Worm (Caenorhabditis elegans) whole organism, L4 larva: ENCODE data around the gene best-19.
A peak's percentile ranks its signal among the peaks of the same experiment; 100 is the strongest.

Source experiments
- F49E8.2 ChIP-seq: sonication (generic microtip); optimal IDR thresholded peaks from 2 replicates; lab custom pipeline; 2016; ENCODE audit warnings: missing compliant biosample characterization, mild to moderate bottlenecking, missing genetic modification characterization, borderline replicate concordance
- R02D3.7 ChIP-seq: fragments of 150-350 bp; sonication (generic microtip); optimal IDR thresholded peaks from 3 replicates; lab custom pipeline; 2014; ENCODE audit warnings: missing biosample characterization, missing genetic modification characterization
- T26A8.4 ChIP-seq: fragments of 200-800 bp; sonication (Bioruptor generic); IDR thresholded peaks from 2 replicates; pipeline ENCODE4 v1.3.6; 2022; ENCODE audit warnings: missing genetic modification characterization, missing compliant biosample characterization
- Y105C5A.15 ChIP-seq: fragments of 200-800 bp; sonication (Bioruptor generic); IDR thresholded peaks from 2 replicates; pipeline ENCODE4 v1.3.6; 2022; ENCODE audit warnings: missing genetic modification characterization, missing compliant biosample characterization
- Y5F2A.4 ChIP-seq: fragments of 200-800 bp; sonication (Bioruptor generic); optimal IDR thresholded peaks from 2 replicates; lab custom pipeline; 2018; ENCODE audit warnings: mild to moderate bottlenecking, missing genetic modification characterization, missing compliant biosample characterization
- ZK337.2 ChIP-seq: fragments of 200-800 bp; sonication (Bioruptor generic); IDR thresholded peaks from 2 replicates; pipeline ENCODE4 v1.3.6; 2022; ENCODE audit warnings: missing genetic modification reagents, missing genetic modification characterization, missing compliant biosample characterization
- aha-1 ChIP-seq: fragments of 150-350 bp; peaks from one replicate; lab custom pipeline; 2014; ENCODE audit warnings: missing biosample characterization, missing genetic modification characterization
- aly-2 ChIP-seq: sonication (generic microtip); optimal IDR thresholded peaks from 2 replicates; lab custom pipeline; 2018; ENCODE audit warnings: missing biosample characterization, missing genetic modification characterization
- arid-1 ChIP-seq: fragments of 200-800 bp; sonication (Bioruptor generic); conservative IDR thresholded peaks from 2 replicates; pipeline ENCODE4 v1.3.6; 2022; ENCODE audit warnings: missing genetic modification reagents, missing genetic modification characterization, missing compliant biosample characterization
- ceh-28 ChIP-seq: fragments of 150-350 bp; optimal IDR thresholded peaks from 2 replicates; lab custom pipeline; 2014; ENCODE audit warnings: missing biosample characterization, missing genetic modification reagents, missing genetic modification characterization
- ceh-62 ChIP-seq: sonication (generic microtip); optimal IDR thresholded peaks from 2 replicates; lab custom pipeline; 2017; ENCODE audit warnings: missing biosample characterization, missing genetic modification characterization
- ceh-82 ChIP-seq: sonication (generic microtip); optimal IDR thresholded peaks from 2 replicates; lab custom pipeline; 2017; ENCODE audit warnings: missing biosample characterization, missing genetic modification characterization
- cey-2 ChIP-seq: sonication (generic microtip); optimal IDR thresholded peaks from 3 replicates; lab custom pipeline; 2017; ENCODE audit warnings: missing genetic modification characterization, mild to moderate bottlenecking, missing compliant biosample characterization, antibody characterized with exemption, borderline replicate concordance; ENCODE audit not compliant: insufficient read depth
- daf-19 ChIP-seq: fragments of 200-800 bp; sonication (Bioruptor generic); conservative IDR thresholded peaks from 2 replicates; pipeline ENCODE4 v1.3.6; 2022; ENCODE audit warnings: missing genetic modification characterization, missing compliant biosample characterization
- dmd-6 ChIP-seq: fragments of 200-800 bp; sonication (Bioruptor generic); IDR thresholded peaks from 2 replicates; pipeline ENCODE4 v1.3.6; 2022; ENCODE audit warnings: missing genetic modification reagents, missing genetic modification characterization, missing compliant biosample characterization
- dpl-1 ChIP-seq: fragments of 150-350 bp; optimal IDR thresholded peaks from 2 replicates; lab custom pipeline; 2014; ENCODE audit warnings: missing biosample characterization, missing genetic modification reagents, missing genetic modification characterization
- dve-1 ChIP-seq: sonication (generic microtip); optimal IDR thresholded peaks from 2 replicates; lab custom pipeline; 2017; ENCODE audit warnings: antibody characterized with exemption, mild to moderate bottlenecking, missing genetic modification characterization, missing compliant biosample characterization; ENCODE audit not compliant: insufficient read depth
- egl-27 ChIP-seq: sonication (generic microtip); optimal IDR thresholded peaks from 3 replicates; lab custom pipeline; 2017; ENCODE audit warnings: missing biosample characterization, missing genetic modification reagents, missing genetic modification characterization
- fos-1 ChIP-seq: fragments of 150-350 bp; optimal IDR thresholded peaks from 2 replicates; lab custom pipeline; 2014; ENCODE audit warnings: missing biosample characterization, missing genetic modification characterization
- hif-1 ChIP-seq, 2 experiments: sonication (generic microtip); optimal IDR thresholded peaks; 2 replicates each; lab custom pipeline; 2016 to 2017; ENCODE audit warnings: missing compliant biosample characterization in 2 of 2, missing genetic modification characterization in 2 of 2, missing genetic modification reagents in 2 of 2, missing genotype in 2 of 2, mild to moderate bottlenecking in 1 of 2
- hlh-11 ChIP-seq: fragments of 200-800 bp; sonication (Bioruptor generic); optimal IDR thresholded peaks from 2 replicates; lab custom pipeline; 2018; ENCODE audit warnings: mild to moderate bottlenecking, missing genetic modification characterization, missing compliant biosample characterization
- hlh-30 ChIP-seq: sonication (generic microtip); optimal IDR thresholded peaks from 2 replicates; lab custom pipeline; 2017; ENCODE audit warnings: antibody characterized with exemption, mild to moderate bottlenecking, missing genetic modification characterization, missing compliant biosample characterization; ENCODE audit not compliant: insufficient read depth
- lsy-2 ChIP-seq, 2 experiments: fragments of 150-350 bp in 1 of 2; sonication (generic microtip) in 1 of 2; optimal IDR thresholded peaks; 2 replicates each; lab custom pipeline; 2014 to 2017; ENCODE audit warnings: missing biosample characterization in 2 of 2, missing genetic modification characterization in 2 of 2
- madf-9 ChIP-seq: fragments of 200-800 bp; sonication (Bioruptor generic); conservative IDR thresholded peaks from 2 replicates; pipeline ENCODE4 v1.3.6; 2022; ENCODE audit warnings: missing genetic modification reagents, missing genetic modification characterization, missing compliant biosample characterization
- mdt-29 ChIP-seq: fragments of 200-800 bp; sonication (Bioruptor generic); IDR thresholded peaks from 2 replicates; pipeline ENCODE4 v1.3.6; 2022; ENCODE audit warnings: missing genetic modification reagents, missing genetic modification characterization, missing compliant biosample characterization
- mes-2 ChIP-seq: sonication (generic microtip); optimal IDR thresholded peaks from 2 replicates; lab custom pipeline; 2016; ENCODE audit warnings: missing genotype, mild to moderate bottlenecking, missing genetic modification characterization, missing compliant biosample characterization; ENCODE audit not compliant: poor library complexity, severe bottlenecking
- nhr-102 ChIP-seq: sonication (generic microtip); optimal IDR thresholded peaks from 2 replicates; lab custom pipeline; 2016; ENCODE audit warnings: mild to moderate bottlenecking, missing genetic modification characterization, moderate library complexity, missing compliant biosample characterization
- nhr-237 ChIP-seq: sonication (generic microtip); optimal IDR thresholded peaks from 2 replicates; lab custom pipeline; 2017; ENCODE audit warnings: missing biosample characterization, missing genetic modification characterization
- nhr-28 ChIP-seq: fragments of 150-350 bp; optimal IDR thresholded peaks from 2 replicates; lab custom pipeline; 2014; ENCODE audit warnings: missing biosample characterization, missing genetic modification characterization
- nhr-41 ChIP-seq: fragments of 200-800 bp; sonication (Bioruptor generic); IDR thresholded peaks from 2 replicates; pipeline ENCODE4 v1.3.6; 2022; ENCODE audit warnings: missing genetic modification reagents, missing genetic modification characterization, missing compliant biosample characterization
- nhr-48 ChIP-seq: sonication (generic microtip); optimal IDR thresholded peaks from 2 replicates; lab custom pipeline; 2016; ENCODE audit warnings: mild to moderate bottlenecking, missing genetic modification characterization, missing compliant biosample characterization
- php-3 ChIP-seq: fragments of 200-800 bp; sonication (Bioruptor generic); IDR thresholded peaks from 2 replicates; pipeline ENCODE4 v1.3.6; 2022; ENCODE audit warnings: missing genetic modification reagents, missing genetic modification characterization, missing compliant biosample characterization
- set-16 ChIP-seq: fragments of 200-800 bp; sonication (Bioruptor generic); IDR thresholded peaks from 2 replicates; pipeline ENCODE4 v1.3.6; 2022; ENCODE audit warnings: missing genetic modification reagents, missing genetic modification characterization, missing compliant biosample characterization
- skn-1 ChIP-seq: fragments of 150-350 bp; optimal IDR thresholded peaks from 2 replicates; lab custom pipeline; 2014; ENCODE audit warnings: missing biosample characterization, missing genetic modification characterization
- snpc-4 ChIP-seq: fragments of 150-350 bp; optimal IDR thresholded peaks from 2 replicates; lab custom pipeline; 2014; ENCODE audit warnings: missing biosample characterization, missing genetic modification characterization
- spr-3 ChIP-seq: fragments of 200-800 bp; sonication (Bioruptor generic); optimal IDR thresholded peaks from 2 replicates; lab custom pipeline; 2018; ENCODE audit warnings: mild to moderate bottlenecking, missing genetic modification characterization, missing compliant biosample characterization
- tag-97 ChIP-seq: fragments of 200-800 bp; sonication (Bioruptor generic); IDR thresholded peaks from 2 replicates; pipeline ENCODE4 v1.3.6; 2022; ENCODE audit warnings: missing genetic modification characterization, missing compliant biosample characterization
- tra-1 ChIP-seq: fragments of 200-800 bp; sonication (Bioruptor generic); IDR thresholded peaks from 2 replicates; pipeline ENCODE4 v1.3.6; 2022; ENCODE audit warnings: missing genetic modification reagents, missing genetic modification characterization, missing compliant biosample characterization
- unc-62 ChIP-seq, 3 experiments: fragments of 150-350 bp in 1 of 3; sonication (generic microtip); optimal IDR thresholded peaks in 2 of 3; peaks in 1 of 3; 1 replicate in 1 of 3; 2 replicates in 2 of 3; lab custom pipeline; 2014 to 2017; ENCODE audit warnings: missing biosample characterization in 3 of 3, missing genetic modification characterization in 3 of 3, missing genetic modification reagents in 3 of 3, missing genotype in 1 of 3
- zag-1 ChIP-seq: fragments of 150-350 bp; optimal IDR thresholded peaks from 2 replicates; lab custom pipeline; 2014; ENCODE audit warnings: missing biosample characterization, missing genetic modification characterization
- zfp-2 ChIP-seq: sonication (generic microtip); optimal IDR thresholded peaks from 2 replicates; lab custom pipeline; 2016; ENCODE audit warnings: mild to moderate bottlenecking, missing genetic modification characterization, missing compliant biosample characterization
- ztf-7 ChIP-seq: fragments of 150-350 bp; optimal IDR thresholded peaks from 2 replicates; lab custom pipeline; 2014; ENCODE audit warnings: missing biosample characterization, missing genetic modification characterization

Gene best-19

DNA sequence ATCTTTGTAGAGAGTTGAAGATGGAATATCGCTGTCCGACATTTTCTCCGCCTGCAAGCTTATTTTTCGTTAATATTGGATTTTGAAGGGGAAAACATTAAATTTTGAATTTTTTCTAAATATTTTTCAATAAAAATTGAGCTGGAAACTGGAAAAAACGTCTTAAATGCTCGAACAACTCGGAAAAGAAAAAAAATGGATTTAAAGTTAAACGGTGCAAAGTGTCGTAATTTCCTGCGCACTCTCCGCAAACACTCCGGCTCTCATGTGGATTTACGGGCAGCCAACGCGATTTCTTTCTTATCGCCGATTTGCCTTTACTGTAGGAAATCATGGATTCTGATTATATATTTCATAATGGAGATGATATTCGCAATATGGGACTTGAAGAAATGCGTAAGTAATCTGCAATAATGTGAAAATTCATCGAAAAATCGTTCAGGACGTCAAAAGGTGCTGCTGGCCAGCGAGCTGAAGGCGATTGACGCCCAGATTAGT is 43.1 kb upstream of the best-19 start, which contains the start of the genes fnta-1 and cogc-8:
TSS of gene fnta-1 (minus strand) at position 51 of the 498 bp plus-strand sequence.
TSS of gene cogc-8 (plus strand) at position 195 of the 498 bp plus-strand sequence.
- TF ChIP-seq mes-2 (tag; lab: Kevin White, UChicago) (peak; percentile 62), aha-1 (peak; percentile 85), spr-3 (GFP tag; lab: Kevin White, UChicago) (no peak), dve-1 (tag; lab: Kevin White, UChicago) (peak; percentile 48), R02D3.7 (tag; lab: Kevin White, UChicago) (peak; percentile 88), mdt-29 (GFP tag; lab: Robert Waterston, UW) (no peak), lsy-2 (tag; optimal IDR thresholded peaks at IDR 0.05; lab: Kevin White, UChicago) (peak in 1 of 2 experiments; percentile 37), dpl-1 (GFP tag; lab: Kevin White, UChicago) (peak; percentile 49)

DNA sequence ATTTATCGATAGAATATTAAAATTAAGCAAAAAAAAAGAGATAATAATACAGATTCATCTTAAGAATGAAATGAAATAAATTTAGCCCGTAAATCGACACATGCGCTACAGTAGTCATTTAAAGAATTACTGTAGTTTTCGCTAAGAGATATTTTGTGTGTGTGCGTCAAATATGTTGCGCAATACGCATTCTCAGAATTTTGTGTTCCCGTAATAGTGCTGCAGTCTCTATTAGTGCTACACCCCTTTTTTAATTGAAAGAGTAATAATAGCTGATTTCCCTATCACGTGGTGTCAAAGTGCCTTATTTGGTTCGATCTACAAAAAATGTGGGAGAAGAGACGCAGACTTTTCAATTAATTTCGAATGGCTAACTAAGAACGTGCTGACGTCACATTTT is 39.2 kb upstream of the best-19 start:
- TF ChIP-seq nhr-41 (GFP tag; lab: Robert Waterston, UW) = no peak
- TF ChIP-seq, all 104 proteins: peak for 0

DNA sequence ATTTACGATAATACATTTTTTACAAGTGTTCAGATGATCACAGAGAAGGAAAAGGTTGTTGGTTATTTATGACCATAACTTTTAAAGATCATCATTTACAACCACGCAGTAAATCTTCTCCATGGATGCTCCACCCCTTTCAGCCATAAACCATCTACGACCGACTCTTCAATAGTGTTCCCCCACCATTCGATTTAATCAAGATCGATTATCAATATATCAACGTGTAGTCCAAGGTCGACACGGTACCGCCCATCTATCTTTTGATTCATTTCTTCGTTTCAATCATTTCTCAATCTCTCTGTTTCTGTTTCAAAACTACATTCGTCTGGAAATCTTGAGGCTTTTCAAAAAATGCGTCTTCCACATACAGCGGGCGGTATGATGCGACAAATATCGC is 38.6 kb upstream of the best-19 start, which contains the start of gene aass-1:
TSS of gene aass-1 (plus strand) at position 301 of the 400 bp plus-strand sequence.
- peak; percentile 6 for TF ChIP-seq R02D3.7 (tag; lab: Kevin White, UChicago)
- peak; percentile 5 for TF ChIP-seq nhr-28 (tag; lab: Kevin White, UChicago)
- TF ChIP-seq ztf-7 = no peak
- TF ChIP-seq, all 104 proteins: peak for 2

DNA sequence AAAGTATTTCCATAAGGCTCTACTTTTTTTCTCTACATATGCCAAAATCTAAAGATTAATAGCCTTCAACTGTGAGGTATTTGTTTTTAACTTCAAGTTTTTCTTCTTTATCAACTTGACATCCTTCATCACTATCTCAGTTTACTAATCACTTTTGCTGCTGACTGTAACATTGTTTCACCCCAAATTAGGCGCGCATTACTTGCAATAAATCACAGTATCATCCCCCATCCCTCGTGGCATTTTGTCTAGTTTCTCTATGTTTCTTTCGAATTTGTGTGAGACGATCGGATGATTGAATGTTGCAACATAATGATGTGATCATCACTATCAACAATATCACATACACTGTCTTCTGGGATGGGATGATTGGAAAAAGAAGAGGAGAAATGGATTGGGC is 36.0 kb upstream of the best-19 start:
- TF ChIP-seq aha-1 (no peak), ceh-62 (no peak), dve-1 (tag; lab: Kevin White, UChicago) (no peak), nhr-48 (tag; lab: Kevin White, UChicago) (no peak), spr-3 (GFP tag; lab: Kevin White, UChicago) (no peak), T26A8.4 (GFP tag; lab: Robert Waterston, UW) (no peak), aly-2 (tag; lab: Kevin White, UChicago) (no peak), madf-9 (GFP tag; lab: Robert Waterston, UW) (no peak), snpc-4 (no peak), tra-1 (GFP tag; lab: Robert Waterston, UW) (0 out of 2 replicates have a peak, but pooled peaks have one; percentile 47), zag-1 (tag; lab: Kevin White, UChicago) (no peak), R02D3.7 (tag; lab: Kevin White, UChicago) (no peak), unc-62 (GFP tag; optimal IDR thresholded peaks at IDR 0.05 in 1 of 2; lab: Kevin White, UChicago) (peak in 1 of 2 experiments; percentile 88), unc-62 (tag; optimal IDR thresholded peaks at IDR 0.05; lab: Kevin White, UChicago) (no peak), ceh-28 (tag; lab: Kevin White, UChicago) (no peak), hif-1 (tag; optimal IDR thresholded peaks at IDR 0.05; lab: Kevin White, UChicago) (no peak), mes-2 (tag; lab: Kevin White, UChicago) (no peak), egl-27 (tag; lab: Kevin White, UChicago) (no peak), nhr-102 (tag; lab: Kevin White, UChicago) (no peak), dmd-6 (GFP tag; lab: Robert Waterston, UW) (peak; percentile 13; the same call in 1 of the 2 replicates), ceh-82 (tag; lab: Kevin White, UChicago) (no peak), daf-19 (GFP tag; lab: Robert Waterston, UW) (no peak), arid-1 (GFP tag; lab: Robert Waterston, UW) (no peak), tag-97 (GFP tag; lab: Robert Waterston, UW) (no peak), nhr-41 (GFP tag; lab: Robert Waterston, UW) (no peak), set-16 (GFP tag; lab: Robert Waterston, UW) (no peak), Y105C5A.15 (GFP tag; lab: Robert Waterston, UW) (no peak), fos-1 (no peak), skn-1 (tag; lab: Kevin White, UChicago) (no peak), F49E8.2 (no peak), php-3 (GFP tag; lab: Robert Waterston, UW) (no peak), nhr-237 (tag; lab: Kevin White, UChicago) (no peak), hlh-11 (peak; percentile 66), ZK337.2 (GFP tag; lab: Robert Waterston, UW) (no peak), zfp-2 (tag; lab: Kevin White, UChicago) (no peak), cey-2 (tag; lab: Kevin White, UChicago) (peak; percentile 51), Y5F2A.4 (no peak), hlh-30 (tag; lab: Kevin White, UChicago) (peak; percentile 85)
